Worm (Caenorhabditis elegans) whole organism, L2 larva: ENCODE data around the gene hlh-4.
A peak's percentile ranks its signal among the peaks of the same experiment; 100 is the strongest.

Experiments
- ZK546.5 ChIP-seq: sonication (generic microtip); optimal IDR thresholded peaks from 2 replicates; lab custom pipeline; 2017; ENCODE audit warnings: missing biosample characterization, missing genetic modification characterization
- ama-1 ChIP-seq: fragments of 150-350 bp; optimal IDR thresholded peaks from 2 replicates; lab custom pipeline; 2018; ENCODE audit warnings: inconsistent platforms
- ceh-82 ChIP-seq: fragments of 150-350 bp; optimal IDR thresholded peaks from 2 replicates; lab custom pipeline; 2014; ENCODE audit warnings: missing biosample characterization, missing genetic modification characterization
- lin-39 ChIP-seq: fragments of 150-350 bp; optimal IDR thresholded peaks from 2 replicates; lab custom pipeline; 2014; ENCODE audit warnings: missing biosample characterization, missing genetic modification reagents, missing genetic modification characterization
- mab-5 ChIP-seq: fragments of 150-350 bp; optimal IDR thresholded peaks from 2 replicates; lab custom pipeline; 2014; ENCODE audit warnings: missing biosample characterization, missing genetic modification characterization
- mdl-1 ChIP-seq, 2 experiments: fragments of 150-350 bp in 1 of 2; sonication (generic microtip) in 1 of 2; optimal IDR thresholded peaks; 2 replicates each; lab custom pipeline; 2017; ENCODE audit warnings: missing biosample characterization in 2 of 2, missing genetic modification characterization in 2 of 2
- nhr-23 ChIP-seq: fragments of 150-350 bp; optimal IDR thresholded peaks from 2 replicates; lab custom pipeline; 2014; ENCODE audit warnings: missing biosample characterization, missing genetic modification reagents, missing genetic modification characterization
- nhr-77 ChIP-seq: fragments of 150-350 bp; optimal IDR thresholded peaks from 2 replicates; lab custom pipeline; 2014; ENCODE audit warnings: missing biosample characterization, missing genetic modification characterization
- sem-4 ChIP-seq: fragments of 150-350 bp; optimal IDR thresholded peaks from 2 replicates; lab custom pipeline; 2014; ENCODE audit warnings: missing biosample characterization, missing genetic modification reagents, missing genetic modification characterization
- skn-1 ChIP-seq: sonication (generic microtip); optimal IDR thresholded peaks from 2 replicates; lab custom pipeline; 2017; ENCODE audit warnings: missing biosample characterization, missing genetic modification characterization
- unc-62 ChIP-seq: fragments of 150-350 bp; optimal IDR thresholded peaks from 2 replicates; lab custom pipeline; 2014; ENCODE audit warnings: missing biosample characterization, missing genetic modification reagents, missing genetic modification characterization
- ztf-11 ChIP-seq: sonication (generic microtip); optimal IDR thresholded peaks from 2 replicates; lab custom pipeline; 2017; ENCODE audit warnings: missing biosample characterization, missing genetic modification characterization

DNA sequence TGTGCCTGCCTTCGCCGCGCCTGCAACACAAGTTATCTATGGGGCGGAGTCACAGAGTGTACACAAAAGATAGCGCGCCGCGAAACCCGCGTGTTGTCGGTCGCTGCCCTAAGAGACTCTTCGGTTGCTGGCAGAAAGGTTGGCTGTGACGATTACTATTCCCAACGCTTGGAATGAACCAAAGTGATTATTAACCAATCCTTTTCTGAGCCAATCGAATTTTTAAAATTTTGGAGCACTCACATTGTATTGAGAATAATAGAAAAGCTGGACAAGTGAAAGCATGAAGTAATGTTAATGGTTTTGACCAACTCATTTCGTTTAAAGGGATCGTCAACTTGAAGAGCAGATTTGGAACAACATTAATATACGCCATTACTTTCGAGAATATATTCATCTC lies 21.6 kb downstream of the hlh-4 start:
- TF ChIP-seq mdl-1 (tag; optimal IDR thresholded peaks at IDR 0.05; lab: Kevin White, UChicago) (peak in 1 of 2 experiments; percentile 42), ZK546.5 (no peak), unc-62 (GFP tag; lab: Kevin White, UChicago) (no peak), nhr-77 (tag; lab: Kevin White, UChicago) (peak; percentile 30), ceh-82 (no peak), ztf-11 (no peak), nhr-23 (tag; lab: Kevin White, UChicago) (no peak), mab-5 (tag; lab: Kevin White, UChicago) (no peak), ama-1 (lab: Kevin White, UChicago) (peak; percentile 98), sem-4 (tag; lab: Kevin White, UChicago) (no peak), skn-1 (no peak), lin-39 (tag; lab: Kevin White, UChicago) (no peak)
